Worm (Caenorhabditis elegans): ENCODE data around the gene Y71H10B.1.

ce11 chrX:2841754-2842153 lies 1.7 kb upstream of the Y71H10B.1 start:
- TF ChIP-seq lin-11 (tag; optimal IDR thresholded peaks at IDR 0.05) (no peak), fkh-10 (GFP tag; optimal IDR thresholded peaks at IDR 0.05) (no peak), nhr-11 (tag; optimal IDR thresholded peaks at IDR 0.05) (no peak), pha-4 (tag; optimal IDR thresholded peaks at IDR 0.05) (no peak), elt-4 (tag; optimal IDR thresholded peaks at IDR 0.05) (no peak), ceh-24 (tag; optimal IDR thresholded peaks at IDR 0.05) (no peak), unc-42 (tag; optimal IDR thresholded peaks at IDR 0.05) (no peak), hlh-8 (tag; optimal IDR thresholded peaks at IDR 0.05) (no peak), K02D7.2 (tag; optimal IDR thresholded peaks at IDR 0.05) (no peak), C08G9.2 (tag; optimal IDR thresholded peaks at IDR 0.05) (no peak), ama-1 (optimal IDR thresholded peaks at IDR 0.05) (no peak), ahr-1 (tag; optimal IDR thresholded peaks at IDR 0.05) (no peak)
